Worm (Caenorhabditis elegans): ENCODE measurements around the gene C27D9.2.

The C27D9.2 gene

ce11 chrII:4706359-4706871 lies 50.2 kb downstream of the C27D9.2 start, which contains the start of the genes F10G7.9 and tsn-1 (continued):
- no peak for TF ChIP-seq blmp-1 (tag; optimal IDR thresholded peaks at IDR 0.05; ENCODE audit: insufficient read depth)
- no peak for TF ChIP-seq ceh-82 (tag; optimal IDR thresholded peaks at IDR 0.05)
- TF ChIP-seq mdl-1 (tag; optimal IDR thresholded peaks at IDR 0.05): no peak
- peak; percentile 45 for TF ChIP-seq lin-11 (tag; optimal IDR thresholded peaks at IDR 0.05)
- no peak for TF ChIP-seq elt-1 (tag; optimal IDR thresholded peaks at IDR 0.05)
- no peak for TF ChIP-seq sem-4 (tag; optimal IDR thresholded peaks at IDR 0.05)
- peak; percentile 41 for TF ChIP-seq nhr-25 (tag; optimal IDR thresholded peaks at IDR 0.05)
- TF ChIP-seq ama-1 (optimal IDR thresholded peaks at IDR 0.05): peak; percentile 25
- no peak for TF ChIP-seq Y55F3AM.14 (GFP tag; optimal IDR thresholded peaks at IDR 0.05)
- no peak for TF ChIP-seq alr-1 (tag; optimal IDR thresholded peaks at IDR 0.05)
- TF ChIP-seq dmd-4 (tag; optimal IDR thresholded peaks at IDR 0.05): no peak
- TF ChIP-seq nhr-237 (tag; optimal IDR thresholded peaks at IDR 0.05): no peak
- TF ChIP-seq elt-3 (tag; optimal IDR thresholded peaks at IDR 0.05): no peak
- no peak for TF ChIP-seq ZK546.5 (tag; optimal IDR thresholded peaks at IDR 0.05)
- TF ChIP-seq mab-5 (tag; optimal IDR thresholded peaks at IDR 0.05): no peak
- TF ChIP-seq nhr-23 (tag; optimal IDR thresholded peaks at IDR 0.05): no peak
- TF ChIP-seq aly-2 (tag; optimal IDR thresholded peaks at IDR 0.05): no peak
- TF ChIP-seq ztf-11 (tag; optimal IDR thresholded peaks at IDR 0.05): no peak
- no peak for TF ChIP-seq nhr-6 (tag; optimal IDR thresholded peaks at IDR 0.05)
- peak; percentile 23 for TF ChIP-seq egl-27 (tag; optimal IDR thresholded peaks at IDR 0.05)
- no peak for TF ChIP-seq skn-1 (tag; optimal IDR thresholded peaks at IDR 0.05)
